Fruit fly (Drosophila melanogaster) whole organism, larva: ENCODE measurements around the gene CG32655.

Experiments
- noc ChIP-seq: fragments of 200-800 bp; sonication (Bioruptor generic); optimal IDR thresholded peaks from 3 replicates; lab custom pipeline; 2019; ENCODE audit warnings: missing biosample characterization, mild to moderate bottlenecking, missing genetic modification characterization, moderate library complexity

CG32655 gene

dm6 chrX:12225325-12225972, 10.2 kb downstream of the CG32655 start:
- TF ChIP-seq noc (tag; lab: Kevin White, UChicago): no peak

dm6 chrX:12222890-12223345, 12.8 kb downstream of the CG32655 start:
- TF ChIP-seq noc (tag; lab: Kevin White, UChicago): no peak

- TF ChIP-seq noc (tag; lab: Kevin White, UChicago): no peak
These were observed 14.2 kb downstream of the CG32655 start for dm6 chrX:12221496-12221895.

dm6 chrX:12217572-12217971, 18.1 kb downstream of the CG32655 start:
- TF ChIP-seq noc (tag; lab: Kevin White, UChicago): no peak

dm6 chrX:12212766-12213165, 22.9 kb downstream of the CG32655 start:
- TF ChIP-seq noc (tag; lab: Kevin White, UChicago): no peak

dm6 chrX:12207595-12207994, 28.1 kb downstream of the CG32655 start:
- TF ChIP-seq noc (tag; lab: Kevin White, UChicago): no peak

- no peak for TF ChIP-seq noc (tag; lab: Kevin White, UChicago)
These were observed 28.5 kb downstream of the CG32655 start for dm6 chrX:12207151-12207550.

- no peak for TF ChIP-seq noc (tag; lab: Kevin White, UChicago)
These were observed 29.5 kb downstream of the CG32655 start for dm6 chrX:12206226-12206625.

dm6 chrX:12203555-12203955, 32.1 kb downstream of the CG32655 start:
- no peak for TF ChIP-seq noc (tag; lab: Kevin White, UChicago)

- no peak for TF ChIP-seq noc (tag; lab: Kevin White, UChicago)
These were observed 32.9 kb downstream of the CG32655 start for dm6 chrX:12202751-12203150.

dm6 chrX:12201905-12202623, 33.6 kb downstream of the CG32655 start:
- no peak for TF ChIP-seq noc (tag; lab: Kevin White, UChicago)
